Worm (Caenorhabditis elegans): ENCODE results near the gene glb-6.

DNA sequence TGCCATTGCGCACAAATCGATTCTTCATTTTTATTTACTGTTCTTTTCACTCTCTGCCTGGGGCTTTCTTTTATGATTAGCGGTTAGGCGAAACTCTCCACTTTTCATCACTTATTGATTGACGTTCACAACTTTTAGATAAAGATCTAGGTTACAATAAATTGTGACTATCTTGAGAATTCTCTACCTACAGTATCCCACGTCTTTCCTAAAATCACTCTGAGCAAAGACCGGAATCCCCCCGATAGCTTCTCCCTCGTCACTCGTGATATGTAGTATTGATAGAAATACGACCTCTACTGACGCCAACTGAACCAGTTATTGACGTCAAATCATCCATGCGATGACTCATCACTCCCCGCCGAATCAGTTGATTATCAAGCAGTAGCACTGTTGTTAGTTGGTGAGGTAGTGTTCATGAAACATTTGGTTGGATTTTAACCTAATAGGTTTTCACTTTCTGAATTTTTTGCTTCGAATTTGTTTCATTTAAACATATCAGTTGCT is 48.5 kb downstream of the glb-6 start, which contains the start of gene hir-1:
- no peak for TF ChIP-seq cnd-1 (tag; optimal IDR thresholded peaks at IDR 0.05)
- no peak for TF ChIP-seq unc-39 (tag; optimal IDR thresholded peaks at IDR 0.05)

Measured in whole organism, mixed stage, embryonic.